Fruit fly (Drosophila melanogaster): ENCODE measurements around the gene amd.
A peak's percentile ranks its signal among the peaks of the same experiment; 100 is the strongest.

amd gene

DNA sequence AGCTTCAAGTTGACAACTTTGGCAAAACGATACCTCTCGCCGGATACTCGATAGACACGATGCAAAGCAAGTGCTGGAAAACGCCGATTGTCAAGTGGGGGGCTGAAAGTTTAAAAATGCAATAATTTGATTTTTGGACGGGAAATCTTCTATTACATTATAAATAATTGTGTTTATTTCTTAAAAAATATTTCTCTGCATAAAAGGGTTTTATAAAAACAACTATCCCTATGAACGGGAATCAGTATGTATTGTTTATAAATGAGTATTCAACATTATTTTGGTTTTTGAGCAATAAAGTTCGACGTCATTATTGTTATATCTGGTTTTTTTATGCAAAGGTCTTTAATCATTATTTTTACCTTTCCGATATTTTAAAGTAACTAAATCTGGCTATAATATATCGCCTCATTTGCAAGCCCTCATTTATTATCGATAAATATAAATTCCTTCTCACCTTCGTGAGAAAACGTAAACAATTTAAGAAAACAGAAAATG lies 22.0 kb downstream of the amd start, which contains the start of the genes AsnRS and DCTN6-p27 (continued):
- TF ChIP-seq CG7372 (GFP tag; IDR thresholded peaks at IDR 0.05) (no peak), Nf-YC (tag; optimal IDR thresholded peaks at IDR 0.05) (peak; percentile 68), CG4328 (GFP tag; optimal IDR thresholded peaks at IDR 0.05) (peak; percentile 51), Bgb (GFP tag; IDR thresholded peaks at IDR 0.05; ENCODE audit: partially characterized antibody) (peak; percentile 39), Lhr (GFP tag; optimal IDR thresholded peaks at IDR 0.05) (peak; percentile 19), CG1602 (GFP tag; optimal IDR thresholded peaks at IDR 0.05) (peak; percentile 67), ewg (GFP tag; optimal IDR thresholded peaks at IDR 0.05) (peak; percentile 39), CG3281 (GFP tag; optimal IDR thresholded peaks at IDR 0.05) (peak; percentile 65), CG10274 (GFP tag; optimal IDR thresholded peaks at IDR 0.05) (no peak), Pdp1 (GFP tag; optimal IDR thresholded peaks at IDR 0.05) (peak; percentile 34 to 69), CG32532 (GFP tag; IDR thresholded peaks at IDR 0.05) (peak; percentile 80), chif (GFP tag; optimal IDR thresholded peaks at IDR 0.05) (peak; percentile 37 to 49), tap (tag; optimal IDR thresholded peaks at IDR 0.05) (no peak), dan (GFP tag; IDR thresholded peaks at IDR 0.05) (no peak), Deaf1 (tag; optimal IDR thresholded peaks at IDR 0.05) (peak; percentile 39), Spps (tag; optimal IDR thresholded peaks at IDR 0.05) (peak; percentile 1), vnd (GFP tag; IDR thresholded peaks at IDR 0.05; ENCODE audit: partially characterized antibody) (peak; percentile 70), CG10147 (GFP tag; optimal IDR thresholded peaks at IDR 0.05) (peak; percentile 42), lola (GFP tag; optimal IDR thresholded peaks at IDR 0.05) (peak in 1 of 3 experiments; percentile 65), hkb (optimal IDR thresholded peaks at IDR 0.05) (no peak), hkb (GFP tag; IDR thresholded peaks at IDR 0.05) (peak; percentile 55), CG13894 (tag; optimal IDR thresholded peaks at IDR 0.05) (peak; percentile 58), wor (GFP tag; IDR thresholded peaks at IDR 0.05) (peak; percentile 43; the same call in 1 of the 2 replicates), CG15696 (tag; optimal IDR thresholded peaks at IDR 0.05) (peak; percentile 64), bigmax (GFP tag; optimal IDR thresholded peaks at IDR 0.05) (no peak), Mrtf (GFP tag; IDR thresholded peaks at IDR 0.05) (peak; percentile 60; the same call in 1 of the 3 replicates), Doc2 (GFP tag; IDR thresholded peaks at IDR 0.05) (no peak), CG2712 (tag; optimal IDR thresholded peaks at IDR 0.05) (peak; percentile 62), nom (GFP tag; optimal IDR thresholded peaks at IDR 0.05) (peak; percentile 18), CG1832 (GFP tag; optimal IDR thresholded peaks at IDR 0.05) (no peak), CrebB (tag; optimal IDR thresholded peaks at IDR 0.05) (no peak), hth (optimal IDR thresholded peaks at IDR 0.05) (no peak), Sox102F (GFP tag; optimal IDR thresholded peaks at IDR 0.05) (peak; percentile 64), CG34224 (GFP tag; IDR thresholded peaks at IDR 0.05; ENCODE audit: partially characterized antibody) (peak; percentile 71), ken (GFP tag; IDR thresholded peaks at IDR 0.05) (peak; percentile 67; the same call in 2 of the 3 replicates), MTF-1 (GFP tag; optimal IDR thresholded peaks at IDR 0.05; ENCODE audit: borderline replicate concordance) (no peak), CG16779 (GFP tag; IDR thresholded peaks at IDR 0.05) (peak; percentile 40; the same call in 1 of the 2 replicates), salm (tag; optimal IDR thresholded peaks at IDR 0.05) (peak; percentile 10), CG2129 (GFP tag; IDR thresholded peaks at IDR 0.05; ENCODE audit: partially characterized antibody) (peak; percentile 47), hb (GFP tag; IDR thresholded peaks at IDR 0.05; ENCODE audit: partially characterized antibody) (peak; percentile 80; the same call in 1 of the 3 replicates), CG18262 (tag; optimal IDR thresholded peaks at IDR 0.05) (peak; percentile 71), Dad (GFP tag; optimal IDR thresholded peaks at IDR 0.05) (peak; percentile 21), zen2 (GFP tag; IDR thresholded peaks at IDR 0.05; ENCODE audit: partially characterized antibody) (0 out of 3 replicates have a peak, but pooled peaks have one; percentile 59), Med (GFP tag) (peak; percentile 95), Nf-YB (GFP tag; optimal IDR thresholded peaks at IDR 0.05) (peak; percentile 38), CG5180 (GFP tag; optimal IDR thresholded peaks at IDR 0.05) (no peak), D19B (GFP tag; optimal IDR thresholded peaks at IDR 0.05) (peak; percentile 16), CG34422 (GFP tag; IDR thresholded peaks at IDR 0.05) (0 out of 3 replicates have a peak, but pooled peaks have one; percentile 57)
